Worm (Caenorhabditis elegans) whole organism, young adult: Measurements from ENCODE around the gene ceh-16.

ENCODE experiments used
- B0261.1 ChIP-seq: sonication (generic microtip); optimal IDR thresholded peaks from 2 replicates; lab custom pipeline; 2016; ENCODE audit warnings: mild to moderate bottlenecking, missing genetic modification characterization, moderate library complexity, missing compliant biosample characterization
- B0336.3 ChIP-seq: fragments of 200-800 bp; sonication (Bioruptor generic); IDR thresholded peaks from 2 replicates; pipeline ENCODE4 v1.3.6; 2022; ENCODE audit warnings: missing genetic modification characterization, missing compliant biosample characterization
- C06A6.2 ChIP-seq: fragments of 200-800 bp; sonication (Bioruptor generic); conservative IDR thresholded peaks from 2 replicates; pipeline ENCODE4 v1.3.6; 2022; ENCODE audit warnings: missing genetic modification characterization, missing compliant biosample characterization
- C17E4.6 ChIP-seq: fragments of 200-800 bp; sonication (Bioruptor generic); IDR thresholded peaks from 2 replicates; pipeline ENCODE4 v1.3.6; 2022; ENCODE audit warnings: missing genetic modification reagents, missing genetic modification characterization, missing compliant biosample characterization
- F10E7.11 ChIP-seq: sonication (generic microtip); optimal IDR thresholded peaks from 2 replicates; lab custom pipeline; 2017; ENCODE audit warnings: mild to moderate bottlenecking, missing genetic modification characterization, moderate library complexity, missing compliant biosample characterization
- F22D6.2 ChIP-seq: sonication (generic microtip); optimal IDR thresholded peaks from 2 replicates; lab custom pipeline; 2016; ENCODE audit warnings: mild to moderate bottlenecking, missing genetic modification characterization, missing compliant biosample characterization
- F52B5.7 ChIP-seq: sonication (generic microtip); optimal IDR thresholded peaks from 2 replicates; lab custom pipeline; 2016; ENCODE audit warnings: mild to moderate bottlenecking, missing genetic modification characterization, missing compliant biosample characterization
- F57C9.4 ChIP-seq: sonication (generic microtip); optimal IDR thresholded peaks from 2 replicates; lab custom pipeline; 2017; ENCODE audit warnings: mild to moderate bottlenecking, missing genetic modification characterization, missing compliant biosample characterization
- Y53G8AR.9 ChIP-seq: fragments of 200-800 bp; sonication (Bioruptor generic); conservative IDR thresholded peaks from 2 replicates; pipeline ENCODE4 v1.3.6; 2022; ENCODE audit warnings: missing genetic modification reagents, missing genetic modification characterization, missing compliant biosample characterization
- Y56A3A.18 ChIP-seq: fragments of 200-800 bp; sonication (Bioruptor generic); IDR thresholded peaks from 2 replicates; pipeline ENCODE4 v1.3.6; 2022; ENCODE audit warnings: missing genetic modification reagents, missing genetic modification characterization, missing compliant biosample characterization
- akir-1 ChIP-seq: fragments of 200-800 bp; sonication (Bioruptor generic); optimal IDR thresholded peaks from 2 replicates; lab custom pipeline; 2018; ENCODE audit warnings: mild to moderate bottlenecking, missing genetic modification characterization, moderate library complexity, missing compliant biosample characterization
- atf-7 ChIP-seq: sonication (generic microtip); optimal IDR thresholded peaks from 2 replicates; lab custom pipeline; 2017; ENCODE audit warnings: mild to moderate bottlenecking, missing genetic modification characterization, missing compliant biosample characterization
- attf-5 ChIP-seq: fragments of 200-800 bp; sonication (Bioruptor generic); optimal IDR thresholded peaks from 2 replicates; lab custom pipeline; 2018; ENCODE audit warnings: mild to moderate bottlenecking, missing genetic modification characterization, missing compliant biosample characterization
- attf-6 ChIP-seq: fragments of 200-800 bp; sonication (Bioruptor generic); IDR thresholded peaks from 2 replicates; pipeline ENCODE4 v1.3.6; 2022; ENCODE audit warnings: missing genetic modification reagents, missing genetic modification characterization, missing compliant biosample characterization
- cebp-2 ChIP-seq: fragments of 200-800 bp; sonication (Bioruptor generic); IDR thresholded peaks from 2 replicates; pipeline ENCODE4 v1.3.6; 2022; ENCODE audit warnings: missing genetic modification characterization, missing compliant biosample characterization
- ceh-27 ChIP-seq: fragments of 200-800 bp; sonication (Bioruptor generic); optimal IDR thresholded peaks from 2 replicates; lab custom pipeline; 2018; ENCODE audit warnings: mild to moderate bottlenecking, missing genetic modification characterization, moderate library complexity, missing compliant biosample characterization
- ceh-58 ChIP-seq: fragments of 200-800 bp; sonication (Bioruptor generic); IDR thresholded peaks from 2 replicates; pipeline ENCODE4 v1.3.6; 2022; ENCODE audit warnings: missing genetic modification characterization, missing compliant biosample characterization
- die-1 ChIP-seq: sonication (generic microtip); optimal IDR thresholded peaks from 2 replicates; lab custom pipeline; 2016; ENCODE audit warnings: missing genotype, mild to moderate bottlenecking, missing genetic modification characterization, missing compliant biosample characterization
- dpl-1 ChIP-seq: fragments of 150-350 bp; optimal IDR thresholded peaks from 2 replicates; lab custom pipeline; 2014; ENCODE audit warnings: missing biosample characterization, missing genetic modification reagents, missing genetic modification characterization
- efl-1 ChIP-seq: fragments of 150-350 bp; optimal IDR thresholded peaks from 2 replicates; lab custom pipeline; 2014; ENCODE audit warnings: missing biosample characterization, missing genetic modification reagents, missing genetic modification characterization
- egl-18 ChIP-seq: fragments of 200-800 bp; sonication (Bioruptor generic); IDR thresholded peaks from 2 replicates; pipeline ENCODE4 v1.3.6; 2022; ENCODE audit warnings: missing genetic modification reagents, missing genetic modification characterization, missing compliant biosample characterization
- egrh-3 ChIP-seq: fragments of 200-800 bp; sonication (Bioruptor generic); IDR thresholded peaks from 2 replicates; pipeline ENCODE4 v1.3.6; 2022; ENCODE audit warnings: missing genetic modification reagents, missing genetic modification characterization, missing compliant biosample characterization
- ekl-4 ChIP-seq: fragments of 200-800 bp; sonication (Bioruptor generic); IDR thresholded peaks from 2 replicates; pipeline ENCODE4 v1.3.6; 2022; ENCODE audit warnings: missing genetic modification reagents, missing genetic modification characterization, missing compliant biosample characterization
- gei-17 ChIP-seq: fragments of 200-800 bp; sonication (Bioruptor generic); optimal IDR thresholded peaks from 2 replicates; lab custom pipeline; 2018; ENCODE audit warnings: mild to moderate bottlenecking, missing genetic modification characterization, missing compliant biosample characterization
- him-1 ChIP-seq: sonication (generic microtip); optimal IDR thresholded peaks from 2 replicates; lab custom pipeline; 2016; ENCODE audit warnings: missing genotype, missing genetic modification reagents, missing genetic modification characterization, missing compliant biosample characterization
- hlh-12 ChIP-seq: sonication (generic microtip); optimal IDR thresholded peaks from 2 replicates; lab custom pipeline; 2016; ENCODE audit warnings: missing genetic modification characterization, missing compliant biosample characterization
- hmg-20 ChIP-seq: fragments of 200-800 bp; sonication (Bioruptor generic); IDR thresholded peaks from 2 replicates; pipeline ENCODE4 v1.3.6; 2022; ENCODE audit warnings: missing genetic modification reagents, missing genetic modification characterization, missing compliant biosample characterization
- hrde-1 ChIP-seq: sonication (generic microtip); optimal IDR thresholded peaks from 2 replicates; lab custom pipeline; 2016; ENCODE audit warnings: missing genetic modification characterization, mild to moderate bottlenecking, missing compliant biosample characterization, moderate library complexity, missing genotype, missing genetic modification reagents, borderline replicate concordance
- lag-1 ChIP-seq: fragments of 200-800 bp; sonication (Bioruptor generic); IDR thresholded peaks from 2 replicates; pipeline ENCODE4 v1.3.6; 2022; ENCODE audit warnings: missing genetic modification reagents, missing genetic modification characterization, missing compliant biosample characterization
- let-526 ChIP-seq: fragments of 200-800 bp; sonication (Bioruptor generic); IDR thresholded peaks from 2 replicates; pipeline ENCODE4 v1.3.6; 2022; ENCODE audit warnings: missing genetic modification reagents, missing genetic modification characterization, missing compliant biosample characterization
- let-607 ChIP-seq, 2 experiments: fragments of 200-800 bp in 1 of 2; sonication (Bioruptor generic) in 1 of 2; sonication (generic microtip) in 1 of 2; optimal IDR thresholded peaks; 2 replicates each; lab custom pipeline; 2016 to 2018; ENCODE audit warnings: mild to moderate bottlenecking in 2 of 2, missing compliant biosample characterization in 2 of 2, missing genetic modification characterization in 2 of 2, moderate library complexity in 2 of 2, missing genotype in 1 of 2
- lin-26 ChIP-seq: fragments of 200-800 bp; sonication (Bioruptor generic); IDR thresholded peaks from 2 replicates; pipeline ENCODE4 v1.3.6; 2022; ENCODE audit warnings: missing genetic modification reagents, missing genetic modification characterization, missing compliant biosample characterization
- lin-40 ChIP-seq: sonication (generic microtip); optimal IDR thresholded peaks from 2 replicates; lab custom pipeline; 2016; ENCODE audit warnings: missing genetic modification characterization, mild to moderate bottlenecking, missing compliant biosample characterization, missing genotype, missing genetic modification reagents
- lir-1 ChIP-seq: fragments of 200-800 bp; sonication (Bioruptor generic); conservative IDR thresholded peaks from 2 replicates; pipeline ENCODE4 v1.3.6; 2022; ENCODE audit warnings: missing genetic modification reagents, missing genetic modification characterization, missing compliant biosample characterization
- madf-3 ChIP-seq: fragments of 200-800 bp; sonication (Bioruptor generic); IDR thresholded peaks from 2 replicates; pipeline ENCODE4 v1.3.6; 2022; ENCODE audit warnings: missing genetic modification reagents, missing genetic modification characterization, missing compliant biosample characterization
- mel-28 ChIP-seq: sonication (generic microtip); optimal IDR thresholded peaks from 2 replicates; lab custom pipeline; 2016; ENCODE audit warnings: borderline replicate concordance, mild to moderate bottlenecking, missing genetic modification characterization, missing compliant biosample characterization
- mes-4 ChIP-seq: sonication (generic microtip); optimal IDR thresholded peaks from 2 replicates; lab custom pipeline; 2016; ENCODE audit warnings: missing genotype, missing genetic modification characterization, missing compliant biosample characterization
- nhr-27 ChIP-seq: fragments of 200-800 bp; sonication (Bioruptor generic); optimal IDR thresholded peaks from 2 replicates; lab custom pipeline; 2018; ENCODE audit warnings: mild to moderate bottlenecking, missing genetic modification characterization, moderate library complexity, missing compliant biosample characterization
- pbrm-1 ChIP-seq: fragments of 200-800 bp; sonication (Bioruptor generic); IDR thresholded peaks from 2 replicates; pipeline ENCODE4 v1.3.6; 2022; ENCODE audit warnings: missing genetic modification reagents, missing genetic modification characterization, missing compliant biosample characterization
- rcor-1 ChIP-seq: fragments of 200-800 bp; sonication (Bioruptor generic); IDR thresholded peaks from 2 replicates; pipeline ENCODE4 v1.3.6; 2022; ENCODE audit warnings: missing genetic modification reagents, missing genetic modification characterization, missing compliant biosample characterization
- snpc-1.3 ChIP-seq: sonication (generic microtip); optimal IDR thresholded peaks from 2 replicates; lab custom pipeline; 2017; ENCODE audit warnings: missing genetic modification characterization, mild to moderate bottlenecking, missing compliant biosample characterization, antibody characterized with exemption, moderate library complexity, missing genotype, missing genetic modification reagents; ENCODE audit not compliant: insufficient read depth
- snpc-3.4 ChIP-seq: sonication (generic microtip); optimal IDR thresholded peaks from 2 replicates; lab custom pipeline; 2017; ENCODE audit warnings: missing genetic modification characterization, mild to moderate bottlenecking, missing compliant biosample characterization, antibody characterized with exemption, moderate library complexity, missing genotype, missing genetic modification reagents
- somi-1 ChIP-seq: fragments of 200-800 bp; sonication (Bioruptor generic); optimal IDR thresholded peaks from 2 replicates; lab custom pipeline; 2018; ENCODE audit warnings: mild to moderate bottlenecking, missing genetic modification characterization, missing compliant biosample characterization
- tbp1 ChIP-seq: fragments of 200-800 bp; sonication (Bioruptor generic); optimal IDR thresholded peaks from 2 replicates; lab custom pipeline; 2018; ENCODE audit warnings: mild to moderate bottlenecking, missing genetic modification characterization, missing compliant biosample characterization
- tbx-9 ChIP-seq: sonication (generic microtip); optimal IDR thresholded peaks from 2 replicates; lab custom pipeline; 2016; ENCODE audit warnings: borderline replicate concordance, missing genetic modification characterization, inconsistent platforms, missing compliant biosample characterization
- tlf-1 ChIP-seq: fragments of 200-800 bp; sonication (Bioruptor generic); optimal IDR thresholded peaks from 2 replicates; lab custom pipeline; 2018; ENCODE audit warnings: mild to moderate bottlenecking, missing genetic modification characterization, missing compliant biosample characterization
- unc-62 ChIP-seq: fragments of 150-350 bp; optimal IDR thresholded peaks from 2 replicates; lab custom pipeline; 2014; ENCODE audit warnings: missing biosample characterization, missing genetic modification reagents, missing genetic modification characterization
- ztf-18 ChIP-seq: sonication (generic microtip); optimal IDR thresholded peaks from 2 replicates; lab custom pipeline; 2016; ENCODE audit warnings: missing genotype, mild to moderate bottlenecking, missing genetic modification characterization, missing compliant biosample characterization
- ztf-26 ChIP-seq: sonication (generic microtip); optimal IDR thresholded peaks from 2 replicates; lab custom pipeline; 2017; ENCODE audit warnings: missing genetic modification characterization, missing compliant biosample characterization

The ceh-16 gene

DNA sequence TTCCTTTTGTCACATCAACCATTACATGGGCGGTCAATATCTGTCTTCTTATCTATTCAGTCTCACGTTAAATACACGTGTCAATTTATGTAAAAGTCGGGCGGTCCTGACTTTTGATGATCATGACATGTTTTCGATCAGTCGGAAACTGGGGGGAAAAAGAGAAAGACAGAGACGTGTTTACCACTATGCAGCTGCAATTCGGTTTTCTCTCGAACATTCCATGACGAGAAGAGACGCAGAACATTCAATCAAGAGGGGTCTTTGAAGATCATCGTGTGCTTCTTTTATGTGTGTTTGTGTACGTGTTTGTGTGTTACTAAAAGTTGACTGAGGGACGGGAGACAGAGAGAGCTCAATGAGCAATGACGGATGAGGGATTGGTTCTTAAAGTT lies 35.8 kb downstream of the ceh-16 start (continued):
- no peak for TF ChIP-seq lin-26 (GFP tag; lab: Robert Waterston, UW)
- TF ChIP-seq lag-1 (GFP tag; lab: Robert Waterston, UW): no peak
- TF ChIP-seq die-1 (tag; lab: Kevin White, UChicago): peak; percentile 52
- TF ChIP-seq let-607 (tag; optimal IDR thresholded peaks at IDR 0.05; lab: Kevin White, UChicago): peak in 1 of 2 experiments; percentile 85
- TF ChIP-seq gei-17 (GFP tag; lab: Kevin White, UChicago): peak; percentile 60
- TF ChIP-seq B0336.3 (GFP tag; lab: Robert Waterston, UW): peak; percentile 91
- TF ChIP-seq nhr-27 (tag; lab: Kevin White, UChicago): no peak
- TF ChIP-seq F22D6.2 (tag; lab: Kevin White, UChicago): peak; percentile 80
- TF ChIP-seq Y53G8AR.9 (GFP tag; lab: Robert Waterston, UW): 0 out of 2 replicates have a peak, but pooled peaks have one; percentile 48
- TF ChIP-seq mes-4: no peak
- peak; percentile 86 for TF ChIP-seq tlf-1 (GFP tag; lab: Kevin White, UChicago)
- TF ChIP-seq hmg-20: no peak
- no peak for TF ChIP-seq cebp-2 (GFP tag; lab: Robert Waterston, UW)
- no peak for TF ChIP-seq tbx-9 (tag; lab: Kevin White, UChicago)
- TF ChIP-seq him-1 (tag; lab: Kevin White, UChicago): no peak
- TF ChIP-seq dpl-1 (GFP tag; lab: Kevin White, UChicago): no peak
- peak; percentile 46 for TF ChIP-seq ceh-27 (GFP tag; lab: Kevin White, UChicago)
- TF ChIP-seq F10E7.11: no peak
- TF ChIP-seq ztf-18 (tag; lab: Kevin White, UChicago): peak; percentile 25
- TF ChIP-seq tbp1 (GFP tag; lab: Kevin White, UChicago): peak; percentile 68
- TF ChIP-seq mel-28 (tag; lab: Kevin White, UChicago): no peak
- peak; percentile 72 for TF ChIP-seq attf-5 (GFP tag; lab: Kevin White, UChicago)
- TF ChIP-seq akir-1 (GFP tag; lab: Kevin White, UChicago): no peak
- TF ChIP-seq somi-1: peak; percentile 94
- peak; percentile 9 for TF ChIP-seq B0261.1 (tag; lab: Kevin White, UChicago)
- no peak for TF ChIP-seq lir-1
- no peak for TF ChIP-seq hlh-12
- TF ChIP-seq rcor-1 (GFP tag; lab: Robert Waterston, UW): no peak
- peak; percentile 47; the same call in 1 of the 2 replicates for TF ChIP-seq pbrm-1 (GFP tag; lab: Robert Waterston, UW)
- TF ChIP-seq egl-18: no peak
- peak; percentile 64; the same call in 1 of the 2 replicates for TF ChIP-seq C06A6.2 (GFP tag; lab: Robert Waterston, UW)
- peak; percentile 93 for TF ChIP-seq ztf-26 (tag; lab: Kevin White, UChicago)
- TF ChIP-seq F57C9.4 (tag; lab: Kevin White, UChicago): no peak
- TF ChIP-seq ceh-58 (GFP tag; lab: Robert Waterston, UW): no peak
- TF ChIP-seq unc-62: peak; percentile 35
- TF ChIP-seq attf-6 (GFP tag; lab: Robert Waterston, UW): no peak
- 0 out of 2 replicates have a peak, but pooled peaks have one; percentile 8 for TF ChIP-seq egrh-3 (GFP tag; lab: Robert Waterston, UW)
- TF ChIP-seq snpc-3.4 (tag; lab: Kevin White, UChicago): peak; percentile 12
- 0 out of 2 replicates have a peak, but pooled peaks have one; percentile 11 for TF ChIP-seq madf-3 (GFP tag; lab: Robert Waterston, UW)
- TF ChIP-seq F52B5.7: no peak
- TF ChIP-seq let-526 (GFP tag; lab: Robert Waterston, UW): peak; percentile 53; the same call in 1 of the 2 replicates
- TF ChIP-seq lin-40: peak; percentile 91
- TF ChIP-seq ekl-4: 0 out of 2 replicates have a peak, but pooled peaks have one; percentile 18
- TF ChIP-seq hrde-1 (tag; lab: Kevin White, UChicago): no peak
- TF ChIP-seq C17E4.6 (GFP tag; lab: Robert Waterston, UW): no peak
- no peak for TF ChIP-seq efl-1
- peak; percentile 77 for TF ChIP-seq atf-7 (tag; lab: Kevin White, UChicago)
- TF ChIP-seq Y56A3A.18 (GFP tag; lab: Robert Waterston, UW): no peak
- no peak for TF ChIP-seq snpc-1.3 (tag; lab: Kevin White, UChicago)
